Fruit fly (Drosophila melanogaster) whole organism, embryonic: Measurements from ENCODE around the gene CG43339.

ENCODE experiments used
- CG11398 ChIP-seq: fragments of 200-800 bp; sonication (Bioruptor generic); optimal IDR thresholded peaks from 2 replicates; lab custom pipeline; 2016; ENCODE audit warnings: missing biosample characterization, missing genetic modification characterization
- CG18619 ChIP-seq: fragments of 200-800 bp; sonication (Bioruptor generic); optimal IDR thresholded peaks from 3 replicates; lab custom pipeline; 2017; ENCODE audit warnings: missing biosample characterization, mild to moderate bottlenecking, missing genetic modification characterization
- CG30403 ChIP-seq: fragments of 200-800 bp; sonication (Bioruptor generic); optimal IDR thresholded peaks from 3 replicates; lab custom pipeline; 2016; ENCODE audit warnings: missing biosample characterization, missing genetic modification characterization
- CG6765 ChIP-seq: fragments of 200-800 bp; sonication (Bioruptor generic); optimal IDR thresholded peaks from 3 replicates; lab custom pipeline; 2017; ENCODE audit warnings: missing biosample characterization, mild to moderate bottlenecking, missing genetic modification characterization
- CG9932 ChIP-seq: fragments of 200-800 bp; sonication (Bioruptor generic); IDR thresholded peaks from 2 replicates; pipeline ENCODE4 v1.3.6; 2022; ENCODE audit warnings: missing biosample characterization, missing genetic modification characterization
- amos ChIP-seq: fragments of 200-800 bp; sonication (Bioruptor generic); IDR thresholded peaks from 2 replicates; pipeline ENCODE4 v1.3.6; 2022; ENCODE audit warnings: missing biosample characterization, missing genetic modification characterization; ENCODE audit not compliant: partially characterized antibody
- chinmo ChIP-seq: fragments of 200-800 bp; sonication (Bioruptor generic); IDR thresholded peaks from 4 replicates; pipeline ENCODE4 v1.3.6; 2022; ENCODE audit warnings: missing biosample characterization, missing genetic modification characterization; ENCODE audit not compliant: partially characterized antibody
- psq ChIP-seq: fragments of 200-800 bp; sonication (Bioruptor generic); optimal IDR thresholded peaks from 2 replicates; lab custom pipeline; 2017; ENCODE audit warnings: missing biosample characterization, missing genetic modification characterization
- tna ChIP-seq: fragments of 200-800 bp; sonication (Bioruptor generic); IDR thresholded peaks from 2 replicates; pipeline ENCODE4 v1.3.6; 2022; ENCODE audit warnings: missing biosample characterization, missing genetic modification characterization; ENCODE audit not compliant: partially characterized antibody
- zfh1 ChIP-seq: fragments of 200-800 bp; sonication (Bioruptor generic); IDR thresholded peaks from 3 replicates; pipeline ENCODE4 v1.3.6; 2022; ENCODE audit warnings: missing biosample characterization, missing genetic modification characterization

dm6 chr2L:18664707-18665550 is 8.2 kb downstream of the CG43339 start:
- TF ChIP-seq CG18619 (no peak), chinmo (no peak), psq (no peak), CG6765 (GFP tag; lab: Kevin White, UChicago) (no peak), CG9932 (GFP tag; lab: Robert Waterston, UW) (no peak), zfh1 (GFP tag; lab: Robert Waterston, UW) (no peak), CG11398 (GFP tag; lab: Kevin White, UChicago) (no peak), CG30403 (GFP tag; lab: Kevin White, UChicago) (no peak), amos (GFP tag; lab: Robert Waterston, UW) (no peak), tna (GFP tag; lab: Robert Waterston, UW) (no peak)
